Worm (Caenorhabditis elegans) whole organism, L1 larva: Measurements from ENCODE around the gene T04F8.2.

ENCODE experiments used
- nhr-12 ChIP-seq: sonication (generic microtip); optimal IDR thresholded peaks from 2 replicates; lab custom pipeline; 2017; ENCODE audit warnings: missing biosample characterization, missing genetic modification characterization
- nhr-47 ChIP-seq: sonication (generic microtip); optimal IDR thresholded peaks from 2 replicates; lab custom pipeline; 2016; ENCODE audit warnings: mild to moderate bottlenecking, missing genetic modification characterization, moderate library complexity, missing compliant biosample characterization
- nhr-76 ChIP-seq: sonication (generic microtip); optimal IDR thresholded peaks from 2 replicates; lab custom pipeline; 2017; ENCODE audit warnings: missing biosample characterization, missing genetic modification characterization
- unc-62 ChIP-seq: fragments of 150-350 bp; optimal IDR thresholded peaks from 2 replicates; lab custom pipeline; 2014; ENCODE audit warnings: missing biosample characterization, missing genetic modification reagents, missing genetic modification characterization
- ztf-4 ChIP-seq: fragments of 150-350 bp; optimal IDR thresholded peaks from 2 replicates; lab custom pipeline; 2014; ENCODE audit warnings: missing biosample characterization, missing genetic modification characterization

- TF ChIP-seq unc-62 (no peak), ztf-4 (tag; lab: Kevin White, UChicago) (no peak), nhr-76 (no peak), nhr-12 (tag; lab: Kevin White, UChicago) (no peak), nhr-47 (tag; lab: Kevin White, UChicago) (no peak)
Measured at ce11 chrX:11623442-11623841, 32.9 kb downstream of the T04F8.2 start.
